Fruit fly (Drosophila melanogaster) whole organism, prepupa: ENCODE data around the gene obst-B.

Experiments
- CG10669 ChIP-seq: fragments of 200-800 bp; sonication (Bioruptor generic); optimal IDR thresholded peaks from 3 replicates; lab custom pipeline; 2018; ENCODE audit warnings: missing biosample characterization, mild to moderate bottlenecking, missing genetic modification characterization, moderate library complexity
- CG11294 ChIP-seq: fragments of 200-800 bp; sonication (Bioruptor generic); IDR thresholded peaks from 2 replicates; pipeline ENCODE4 v1.3.6; 2022; ENCODE audit warnings: missing biosample characterization, missing genetic modification characterization
- CG11762 ChIP-seq: fragments of 200-800 bp; sonication (Bioruptor generic); optimal IDR thresholded peaks from 3 replicates; lab custom pipeline; 2016; ENCODE audit warnings: missing biosample characterization, missing genetic modification characterization; ENCODE audit not compliant: insufficient read depth
- CG15336 ChIP-seq: fragments of 200-800 bp; sonication (Bioruptor generic); IDR thresholded peaks from 2 replicates; pipeline ENCODE4 v1.3.6; 2022; ENCODE audit warnings: missing biosample characterization, missing genetic modification characterization
- CG1621 ChIP-seq: fragments of 200-800 bp; sonication (Bioruptor generic); optimal IDR thresholded peaks from 3 replicates; lab custom pipeline; 2018; ENCODE audit warnings: missing biosample characterization, mild to moderate bottlenecking, missing genetic modification characterization
- CG16779 ChIP-seq: fragments of 200-800 bp; sonication (Bioruptor generic); optimal IDR thresholded peaks from 3 replicates; lab custom pipeline; 2017; ENCODE audit warnings: missing biosample characterization, mild to moderate bottlenecking, missing genetic modification characterization
- CG3032 ChIP-seq: fragments of 200-800 bp; optimal IDR thresholded peaks from 2 replicates; lab custom pipeline; 2019; ENCODE audit warnings: missing biosample characterization, mild to moderate bottlenecking, missing genetic modification characterization, moderate library complexity
- CG31627 ChIP-seq: fragments of 200-800 bp; sonication (Bioruptor generic); optimal IDR thresholded peaks from 3 replicates; lab custom pipeline; 2016; ENCODE audit warnings: missing biosample characterization, missing genetic modification characterization
- CG4318 ChIP-seq: fragments of 200-800 bp; sonication (Bioruptor generic); optimal IDR thresholded peaks from 3 replicates; lab custom pipeline; 2017; ENCODE audit warnings: missing biosample characterization, mild to moderate bottlenecking, missing genetic modification characterization
- CG6163 ChIP-seq: fragments of 200-800 bp; sonication (Bioruptor generic); IDR thresholded peaks from 3 replicates; pipeline ENCODE4 v1.3.6; 2022; ENCODE audit warnings: missing biosample characterization, missing genetic modification characterization
- CG6276 ChIP-seq: fragments of 200-800 bp; sonication (Bioruptor generic); optimal IDR thresholded peaks from 2 replicates; lab custom pipeline; 2017; ENCODE audit warnings: missing biosample characterization, mild to moderate bottlenecking, missing genetic modification characterization
- CG6792 ChIP-seq: fragments of 200-800 bp; sonication (Bioruptor generic); optimal IDR thresholded peaks from 3 replicates; lab custom pipeline; 2016; ENCODE audit warnings: missing biosample characterization, missing genetic modification characterization
- CG6808 ChIP-seq: fragments of 200-800 bp; sonication (Bioruptor generic); optimal IDR thresholded peaks from 3 replicates; lab custom pipeline; 2017; ENCODE audit warnings: missing biosample characterization, missing genetic modification characterization, mild to moderate bottlenecking, moderate library complexity, missing genetic modification reagents
- CG8119 ChIP-seq: fragments of 200-800 bp; sonication (Bioruptor generic); IDR thresholded peaks from 3 replicates; pipeline ENCODE4 v1.3.6; 2022; ENCODE audit warnings: missing biosample characterization, missing genetic modification characterization
- CG8319 ChIP-seq: fragments of 200-800 bp; sonication (Bioruptor generic); optimal IDR thresholded peaks from 3 replicates; lab custom pipeline; 2016; ENCODE audit warnings: missing biosample characterization, missing genetic modification characterization
- CG8632 ChIP-seq: fragments of 200-800 bp; sonication (Bioruptor generic); optimal IDR thresholded peaks from 3 replicates; lab custom pipeline; 2016; ENCODE audit warnings: missing biosample characterization, missing genetic modification characterization
- CG9139 ChIP-seq: fragments of 200-800 bp; sonication (Bioruptor generic); optimal IDR thresholded peaks from 3 replicates; lab custom pipeline; 2017; ENCODE audit warnings: missing biosample characterization, mild to moderate bottlenecking, missing genetic modification characterization
- Eip75B ChIP-seq: fragments of 200-800 bp; sonication (Bioruptor generic); optimal IDR thresholded peaks from 3 replicates; lab custom pipeline; 2016; ENCODE audit warnings: missing biosample characterization, missing genetic modification characterization
- Eip78C ChIP-seq: fragments of 200-800 bp; sonication (Bioruptor generic); peaks from one replicate; lab custom pipeline; 2016; ENCODE audit warnings: missing biosample characterization, missing genetic modification characterization
- Ets21C ChIP-seq: fragments of 200-800 bp; sonication (Bioruptor generic); optimal IDR thresholded peaks from 3 replicates; lab custom pipeline; 2016; ENCODE audit warnings: missing biosample characterization, missing genetic modification characterization
- Ets96B ChIP-seq: fragments of 200-800 bp; optimal IDR thresholded peaks from 2 replicates; lab custom pipeline; 2019; ENCODE audit warnings: missing biosample characterization, mild to moderate bottlenecking, missing genetic modification characterization, moderate library complexity
- Gug ChIP-seq: fragments of 200-800 bp; sonication (Bioruptor generic); IDR thresholded peaks from 2 replicates; pipeline ENCODE4 v1.3.6; 2022; ENCODE audit warnings: missing biosample characterization, missing genetic modification characterization
- Hr38 ChIP-seq: sonication (Bioruptor generic); optimal IDR thresholded peaks from 2 replicates; lab custom pipeline; 2016; ENCODE audit warnings: missing biosample characterization, missing genetic modification characterization
- Hr4 ChIP-seq: fragments of 200-800 bp; sonication (Bioruptor generic); optimal IDR thresholded peaks from 3 replicates; lab custom pipeline; 2016; ENCODE audit warnings: missing biosample characterization, missing genetic modification characterization
- Lpt ChIP-seq: fragments of 200-800 bp; sonication (Bioruptor generic); optimal IDR thresholded peaks from 3 replicates; lab custom pipeline; 2016; ENCODE audit warnings: missing biosample characterization, missing genetic modification characterization
- OdsH ChIP-seq: fragments of 200-800 bp; sonication (Bioruptor generic); optimal IDR thresholded peaks from 3 replicates; lab custom pipeline; 2016; ENCODE audit warnings: missing biosample characterization, missing genetic modification characterization
- acj6 ChIP-seq: fragments of 200-800 bp; sonication (Bioruptor generic); optimal IDR thresholded peaks from 3 replicates; lab custom pipeline; 2016; ENCODE audit warnings: missing biosample characterization, missing genetic modification characterization
- dac ChIP-seq: fragments of 200-800 bp; sonication (Bioruptor generic); optimal IDR thresholded peaks from 2 replicates; lab custom pipeline; 2017; ENCODE audit warnings: missing biosample characterization, mild to moderate bottlenecking, missing genetic modification characterization
- eg ChIP-seq: fragments of 200-800 bp; sonication (Bioruptor generic); IDR thresholded peaks from 3 replicates; pipeline ENCODE4 v1.3.6; 2022; ENCODE audit warnings: missing biosample characterization, missing genetic modification characterization
- esn ChIP-seq: fragments of 200-800 bp; sonication (Bioruptor generic); optimal IDR thresholded peaks from 2 replicates; lab custom pipeline; 2016; ENCODE audit warnings: missing biosample characterization, mild to moderate bottlenecking, missing genetic modification characterization, moderate library complexity
- fd85E ChIP-seq: fragments of 200-800 bp; sonication (Bioruptor generic); optimal IDR thresholded peaks from 3 replicates; lab custom pipeline; 2016; ENCODE audit warnings: missing biosample characterization, missing genetic modification characterization
- fkh ChIP-seq: fragments of 200-800 bp; sonication (Bioruptor generic); optimal IDR thresholded peaks from 3 replicates; lab custom pipeline; 2017; ENCODE audit warnings: missing biosample characterization, mild to moderate bottlenecking, missing genetic modification characterization, moderate library complexity
- lz ChIP-seq: fragments of 200-800 bp; sonication (Bioruptor generic); optimal IDR thresholded peaks from 3 replicates; lab custom pipeline; 2016; ENCODE audit warnings: missing biosample characterization, missing genetic modification characterization
- net ChIP-seq: fragments of 200-800 bp; sonication (Bioruptor generic); optimal IDR thresholded peaks from 3 replicates; lab custom pipeline; 2016; ENCODE audit warnings: missing biosample characterization, missing genetic modification characterization
- pdm3 ChIP-seq: fragments of 200-800 bp; sonication (Bioruptor generic); optimal IDR thresholded peaks from 3 replicates; lab custom pipeline; 2016; ENCODE audit warnings: missing biosample characterization, missing genetic modification characterization
- salr ChIP-seq, 2 experiments: fragments of 200-800 bp; sonication (Bioruptor generic); optimal IDR thresholded peaks; 3 replicates each; lab custom pipeline; 2016 to 2018; ENCODE audit warnings: missing biosample characterization in 2 of 2, missing genetic modification characterization in 2 of 2, mild to moderate bottlenecking in 1 of 2
- spab ChIP-seq: fragments of 200-800 bp; sonication (Bioruptor generic); optimal IDR thresholded peaks from 2 replicates; lab custom pipeline; 2017; ENCODE audit warnings: missing biosample characterization, mild to moderate bottlenecking, missing genetic modification characterization, missing genetic modification reagents
- svp ChIP-seq: fragments of 200-800 bp; sonication (Bioruptor generic); peaks from one replicate; lab custom pipeline; 2016; ENCODE audit warnings: missing biosample characterization, missing genetic modification characterization
- vri ChIP-seq: fragments of 200-800 bp; sonication (Bioruptor generic); optimal IDR thresholded peaks from 3 replicates; lab custom pipeline; 2016; ENCODE audit warnings: missing biosample characterization, mild to moderate bottlenecking, missing genetic modification characterization

obst-B gene

dm6 chr2L:9989846-9990506, 42.5 kb upstream of the obst-B start (continued):
- TF ChIP-seq CG1621 (tag; lab: Kevin White, UChicago) (no peak), net (GFP tag; lab: Kevin White, UChicago) (peak; percentile 27), salr (GFP tag; optimal IDR thresholded peaks at IDR 0.05; lab: Kevin White, UChicago) (no peak), CG9139 (GFP tag; lab: Kevin White, UChicago) (no peak), CG6276 (GFP tag; lab: Kevin White, UChicago) (no peak), Eip75B (GFP tag; lab: Kevin White, UChicago) (peak; percentile 34), Lpt (GFP tag; lab: Kevin White, UChicago) (no peak), CG4318 (no peak)

dm6 chr2L:9994382-9994781, 38.1 kb upstream of the obst-B start:
- no peak for TF ChIP-seq CG8319 (GFP tag; lab: Kevin White, UChicago)
- no peak for TF ChIP-seq pdm3
- TF ChIP-seq Ets96B (tag; lab: Kevin White, UChicago): no peak
- no peak for TF ChIP-seq CG11294 (GFP tag; lab: Robert Waterston, UW)
- no peak for TF ChIP-seq CG6163
- TF ChIP-seq salr (GFP tag; optimal IDR thresholded peaks at IDR 0.05; lab: Kevin White, UChicago): no peak
- no peak for TF ChIP-seq CG6808 (GFP tag; lab: Kevin White, UChicago)
- TF ChIP-seq eg: no peak
- TF ChIP-seq dac: no peak
- no peak for TF ChIP-seq CG8119 (GFP tag; lab: Robert Waterston, UW)
- TF ChIP-seq svp (GFP tag; lab: Kevin White, UChicago): no peak
- no peak for TF ChIP-seq CG31627 (GFP tag; lab: Kevin White, UChicago)
- TF ChIP-seq fkh (GFP tag; lab: Kevin White, UChicago): no peak
- no peak for TF ChIP-seq acj6 (GFP tag; lab: Kevin White, UChicago)
- TF ChIP-seq OdsH (GFP tag; lab: Kevin White, UChicago): no peak
- TF ChIP-seq, all 60 proteins: peak for 0

DNA sequence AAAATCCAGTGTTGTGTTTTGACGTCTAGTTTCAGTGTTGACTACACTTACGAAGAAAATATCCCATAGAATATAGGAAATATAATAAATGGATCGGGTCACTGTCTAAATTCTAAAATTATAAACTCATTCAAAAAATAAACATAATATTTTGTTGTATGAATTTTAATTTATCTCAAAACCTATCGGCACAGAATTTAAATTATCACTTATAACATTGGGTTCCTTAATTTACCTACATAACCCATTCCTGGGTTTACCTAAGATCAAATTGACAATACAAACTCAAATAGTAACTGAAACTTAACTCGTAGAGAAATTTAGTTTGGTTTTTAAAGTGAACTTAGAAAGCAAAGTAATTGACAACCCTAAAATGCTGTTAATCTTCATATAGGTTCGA, 35.9 kb upstream of the obst-B start:
- peak; percentile 16 for TF ChIP-seq esn (GFP tag; lab: Kevin White, UChicago)
- no peak for TF ChIP-seq Eip75B (GFP tag; lab: Kevin White, UChicago)
- no peak for TF ChIP-seq CG1621 (tag; lab: Kevin White, UChicago)
- TF ChIP-seq, all 60 proteins: peak for 1

- no peak for TF ChIP-seq OdsH (GFP tag; lab: Kevin White, UChicago)
- peak; percentile 21 for TF ChIP-seq Eip78C
These were observed 29.8 kb upstream of the obst-B start, which contains the start of the genes CG31875 and SoYb for dm6 chr2L:10002408-10003358. CG31875 (minus strand) TSS chr2L:10002736. SoYb (minus strand) TSS chr2L:10002736.

DNA sequence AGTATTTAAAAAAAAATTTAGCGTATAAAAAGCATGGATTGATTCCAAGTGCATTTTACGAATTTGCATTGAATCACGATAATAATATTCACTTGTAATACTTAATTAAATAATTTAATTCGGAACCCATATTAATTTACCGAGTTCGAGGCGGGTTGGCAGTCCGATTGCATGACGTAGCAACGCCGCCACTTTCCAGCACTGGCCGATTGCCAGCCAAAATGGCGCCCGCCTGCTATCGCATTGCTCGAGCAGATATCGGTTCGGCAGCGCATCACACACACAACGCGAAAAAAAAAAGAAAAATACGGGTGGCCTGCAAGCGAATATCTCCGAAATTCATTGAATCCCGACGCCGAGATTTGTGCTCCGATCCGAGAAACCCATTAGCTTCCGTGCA, 28.9 kb upstream of the obst-B start, which contains the start of gene Ndf:
TSS of gene Ndf (plus strand) at position 240 of the 400 bp plus-strand sequence.
- TF ChIP-seq salr (GFP tag; optimal IDR thresholded peaks at IDR 0.05; lab: Kevin White, UChicago): peak in 1 of 2 experiments; percentile 32
- peak; percentile 38; the same call in 1 of the 2 replicates for TF ChIP-seq Gug (GFP tag; lab: Robert Waterston, UW)
- 0 out of 3 replicates have a peak, but pooled peaks have one; percentile 16 for TF ChIP-seq CG8119 (GFP tag; lab: Robert Waterston, UW)
- TF ChIP-seq CG16779: no peak
- peak; percentile 6 for TF ChIP-seq CG10669 (GFP tag; lab: Kevin White, UChicago)
- no peak for TF ChIP-seq CG11762 (GFP tag; lab: Kevin White, UChicago)
- TF ChIP-seq lz (GFP tag; lab: Kevin White, UChicago): peak; percentile 58
- TF ChIP-seq CG3032 (tag; lab: Kevin White, UChicago): peak; percentile 49
- peak; percentile 55 for TF ChIP-seq CG6792 (GFP tag; lab: Kevin White, UChicago)
- TF ChIP-seq Hr38 (GFP tag; lab: Kevin White, UChicago): no peak
- TF ChIP-seq svp (GFP tag; lab: Kevin White, UChicago): no peak
- TF ChIP-seq Hr4 (GFP tag; lab: Kevin White, UChicago): peak; percentile 16
- peak; percentile 38; the same call in 1 of the 2 replicates for TF ChIP-seq CG15336 (GFP tag; lab: Robert Waterston, UW)
- no peak for TF ChIP-seq vri
- TF ChIP-seq Eip78C: peak; percentile 73
- TF ChIP-seq Ets21C: peak; percentile 24
- TF ChIP-seq spab: no peak
- peak; percentile 46 for TF ChIP-seq CG9139 (GFP tag; lab: Kevin White, UChicago)
- TF ChIP-seq CG6808 (GFP tag; lab: Kevin White, UChicago): peak; percentile 37
- TF ChIP-seq pdm3: peak; percentile 50
- no peak for TF ChIP-seq fd85E
- TF ChIP-seq CG1621 (tag; lab: Kevin White, UChicago): peak; percentile 50
- TF ChIP-seq CG31627 (GFP tag; lab: Kevin White, UChicago): peak; percentile 64
- TF ChIP-seq CG8632 (GFP tag; lab: Kevin White, UChicago): peak; percentile 8
- no peak for TF ChIP-seq Lpt (GFP tag; lab: Kevin White, UChicago)
- TF ChIP-seq CG11294 (GFP tag; lab: Robert Waterston, UW): no peak
